Worm (Caenorhabditis elegans): ENCODE measurements around the gene ugt-55.
A peak's percentile ranks its signal among the peaks of the same experiment; 100 is the strongest.

ugt-55 gene

DNA sequence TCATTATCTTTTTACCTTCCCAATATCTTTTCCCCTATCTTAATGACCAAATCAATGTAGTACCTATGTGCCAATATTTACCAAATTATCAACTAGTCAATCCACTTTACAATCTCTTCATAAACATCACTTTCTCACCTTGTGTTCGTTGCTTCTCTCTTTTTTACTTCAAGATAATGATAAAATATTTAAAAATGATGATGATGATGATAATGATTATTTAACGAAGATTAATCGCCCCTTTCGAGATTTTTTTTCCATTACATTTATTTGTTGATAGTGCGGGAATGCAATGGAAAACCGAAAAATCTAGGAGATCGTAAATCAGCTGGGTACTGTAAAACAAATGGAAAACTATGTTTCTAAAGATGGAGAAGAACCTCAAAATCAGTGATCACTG, 37.6 kb downstream of the ugt-55 start:
- TF ChIP-seq elt-2 (tag; optimal IDR thresholded peaks at IDR 0.05) (peak; percentile 21), pax-1 (tag; optimal IDR thresholded peaks at IDR 0.05) (no peak)

DNA sequence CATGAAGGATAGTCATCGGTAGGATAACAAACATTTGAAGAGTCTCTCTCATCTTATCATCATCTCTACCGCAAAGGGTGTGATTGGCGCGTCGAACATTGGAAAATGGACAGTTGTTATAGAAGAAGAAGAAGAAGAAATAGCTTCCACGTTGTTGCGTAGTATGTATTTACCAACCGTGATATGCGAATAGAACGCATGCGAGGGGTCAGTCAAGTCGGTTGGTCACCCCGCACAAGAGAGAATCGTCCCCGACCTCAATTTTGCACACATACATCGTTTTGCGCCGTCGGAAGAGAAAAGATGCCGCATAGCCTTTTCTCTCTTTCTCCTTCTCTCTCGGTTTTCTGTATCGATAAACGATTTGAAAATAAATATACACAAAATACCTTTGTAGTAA, 38.5 kb downstream of the ugt-55 start:
- TF ChIP-seq ref-2 (tag; optimal IDR thresholded peaks at IDR 0.05), result no peak
- peak; percentile 12 for TF ChIP-seq nfya-1 (tag; optimal IDR thresholded peaks at IDR 0.05)
- TF ChIP-seq mec-3 (tag; optimal IDR thresholded peaks at IDR 0.05; ENCODE audit: borderline replicate concordance), result no peak
- no peak for TF ChIP-seq ahr-1 (tag; optimal IDR thresholded peaks at IDR 0.05)
- TF ChIP-seq odd-2 (tag; optimal IDR thresholded peaks at IDR 0.05), result no peak
- TF ChIP-seq nhr-232 (tag; optimal IDR thresholded peaks at IDR 0.05), result no peak
- peak; percentile 15 for TF ChIP-seq elt-2 (tag; optimal IDR thresholded peaks at IDR 0.05)
- TF ChIP-seq unc-86 (tag; optimal IDR thresholded peaks at IDR 0.05), result no peak
- TF ChIP-seq ceh-2 (tag; optimal IDR thresholded peaks at IDR 0.05), result no peak
- no peak for TF ChIP-seq ceh-45 (GFP tag; IDR thresholded peaks at IDR 0.05)
- TF ChIP-seq dmd-4 (tag; optimal IDR thresholded peaks at IDR 0.05; ENCODE audit: borderline replicate concordance), result no peak
- no peak for TF ChIP-seq K02D7.2 (tag; optimal IDR thresholded peaks at IDR 0.05)
- no peak for TF ChIP-seq fkh-10 (GFP tag; optimal IDR thresholded peaks at IDR 0.05)
- no peak for TF ChIP-seq tbx-7 (tag; optimal IDR thresholded peaks at IDR 0.05)

DNA sequence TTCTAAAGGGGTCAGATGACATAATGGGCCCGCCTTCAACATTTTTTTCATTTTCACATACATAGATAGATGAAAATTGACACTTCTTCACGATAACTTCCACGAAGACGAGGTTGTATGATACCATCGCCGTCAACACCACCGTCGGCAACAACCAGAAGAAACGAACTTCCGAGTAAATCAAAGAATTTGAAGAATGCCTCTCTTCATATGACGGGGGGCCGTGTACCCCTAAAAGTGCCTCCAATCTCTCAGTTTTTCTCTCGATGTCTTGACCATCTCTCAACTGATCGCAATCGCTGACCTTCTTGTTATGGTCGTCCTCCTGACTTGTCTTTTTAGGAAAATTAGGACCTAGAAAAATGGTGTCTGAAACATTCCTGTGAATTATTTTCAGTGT, 39.0 kb downstream of the ugt-55 start:
- no peak for TF ChIP-seq ceh-24 (tag; optimal IDR thresholded peaks at IDR 0.05)
- TF ChIP-seq ahr-1 (tag; optimal IDR thresholded peaks at IDR 0.05), result no peak
- no peak for TF ChIP-seq ceh-6 (GFP tag; optimal IDR thresholded peaks at IDR 0.05)
- no peak for TF ChIP-seq dve-1 (tag; optimal IDR thresholded peaks at IDR 0.05)
- TF ChIP-seq ets-4 (tag; optimal IDR thresholded peaks at IDR 0.05), result no peak
- TF ChIP-seq fkh-10 (GFP tag; optimal IDR thresholded peaks at IDR 0.05), result no peak

- TF ChIP-seq ceh-31 (tag; optimal IDR thresholded peaks at IDR 0.05) (no peak), npax-4 (tag; optimal IDR thresholded peaks at IDR 0.05) (no peak)
These were observed 39.6 kb downstream of the ugt-55 start for ce11 chrV:12296122-12296521.

DNA sequence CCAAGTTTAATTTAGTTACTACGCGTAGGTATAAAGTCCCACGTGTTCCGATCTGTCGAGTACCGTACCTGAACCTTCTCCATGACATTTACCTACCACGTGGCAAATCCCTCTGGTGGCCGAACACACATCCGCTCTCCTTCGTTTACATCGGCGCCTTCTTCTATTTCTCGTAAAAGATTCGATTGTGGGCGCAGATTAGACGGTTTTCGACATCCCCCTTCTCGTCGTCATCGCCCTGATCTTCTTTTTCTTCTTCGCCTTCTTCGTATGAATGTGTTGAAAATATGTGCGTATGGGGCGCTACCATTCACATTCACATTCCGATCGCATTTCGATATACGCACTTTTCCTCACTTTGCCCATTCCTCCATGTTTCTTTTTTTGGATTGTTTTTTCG, 40.3 kb downstream of the ugt-55 start:
- no peak for TF ChIP-seq syd-9 (tag; optimal IDR thresholded peaks at IDR 0.05)
- peak; percentile 14 for TF ChIP-seq rnt-1 (tag; optimal IDR thresholded peaks at IDR 0.05)

DNA sequence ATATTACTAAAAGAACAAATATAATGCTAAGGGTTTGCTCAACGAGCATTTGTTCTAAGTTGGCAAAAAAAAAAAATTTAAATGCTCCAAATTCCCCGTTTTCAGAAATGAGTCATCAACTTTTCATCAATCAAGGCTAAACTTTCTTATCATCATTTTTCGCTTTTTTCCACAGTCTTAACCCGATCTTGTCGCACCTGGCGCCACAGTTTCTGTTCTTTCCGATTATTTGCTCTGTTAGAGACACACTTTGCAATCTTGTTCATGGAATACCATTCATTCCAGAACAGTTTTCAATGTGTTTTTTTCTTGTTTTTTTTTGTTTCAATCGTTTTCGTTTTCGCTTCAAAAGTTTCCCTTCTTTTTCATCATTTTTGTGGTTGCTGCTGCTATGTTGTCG, 41.7 kb downstream of the ugt-55 start:
- TF ChIP-seq pros-1 (tag; optimal IDR thresholded peaks at IDR 0.05), result no peak

- TF ChIP-seq nhr-11 (tag; optimal IDR thresholded peaks at IDR 0.05) (no peak), fax-1 (tag; optimal IDR thresholded peaks at IDR 0.05) (no peak), ceh-18 (tag; optimal IDR thresholded peaks at IDR 0.05) (no peak), ceh-48 (tag; optimal IDR thresholded peaks at IDR 0.05) (no peak), ceh-22 (tag; optimal IDR thresholded peaks at IDR 0.05) (no peak), nhr-232 (tag; optimal IDR thresholded peaks at IDR 0.05) (no peak), ceh-2 (tag; optimal IDR thresholded peaks at IDR 0.05) (no peak), gmeb-2 (tag; optimal IDR thresholded peaks at IDR 0.05) (no peak), mec-3 (tag; optimal IDR thresholded peaks at IDR 0.05; ENCODE audit: borderline replicate concordance) (no peak), npax-4 (tag; optimal IDR thresholded peaks at IDR 0.05) (no peak), ceh-30 (tag; optimal IDR thresholded peaks at IDR 0.05) (no peak), che-1 (tag; optimal IDR thresholded peaks at IDR 0.05) (no peak), hlh-15 (tag; optimal IDR thresholded peaks at IDR 0.05) (no peak), ceh-31 (tag; optimal IDR thresholded peaks at IDR 0.05) (no peak), syd-9 (tag; optimal IDR thresholded peaks at IDR 0.05) (no peak), fkh-6 (tag; optimal IDR thresholded peaks at IDR 0.05) (no peak)
These were observed 42.8 kb downstream of the ugt-55 start for ce11 chrV:12299244-12299766.

All from whole organism, late embryonic.